Worm (Caenorhabditis elegans) whole organism, late embryonic: ENCODE measurements around the gene irg-3.

Experiments used
- C08G9.2 ChIP-seq: sonication (generic microtip); optimal IDR thresholded peaks from 2 replicates; lab custom pipeline; 2016; ENCODE audit warnings: mild to moderate bottlenecking, missing genetic modification characterization, moderate library complexity, missing compliant biosample characterization
- C38D4.7 ChIP-seq: fragments of 200-800 bp; sonication (Bioruptor generic); optimal IDR thresholded peaks from 2 replicates; lab custom pipeline; 2018; ENCODE audit warnings: mild to moderate bottlenecking, missing genetic modification characterization, moderate library complexity, missing compliant biosample characterization
- K02D7.2 ChIP-seq: sonication (generic microtip); optimal IDR thresholded peaks from 2 replicates; lab custom pipeline; 2017; ENCODE audit warnings: mild to moderate bottlenecking, missing genetic modification characterization, missing compliant biosample characterization
- K09A11.1 ChIP-seq: sonication (generic microtip); optimal IDR thresholded peaks from 2 replicates; lab custom pipeline; 2017; ENCODE audit warnings: antibody characterized with exemption, mild to moderate bottlenecking, missing genetic modification characterization, missing compliant biosample characterization; ENCODE audit not compliant: insufficient read depth
- T23F11.4 ChIP-seq: fragments of 200-800 bp; sonication (Bioruptor generic); optimal IDR thresholded peaks from 2 replicates; lab custom pipeline; 2018; ENCODE audit warnings: mild to moderate bottlenecking, missing genetic modification characterization, missing compliant biosample characterization
- ahr-1 ChIP-seq: sonication (generic microtip); optimal IDR thresholded peaks from 2 replicates; lab custom pipeline; 2016; ENCODE audit warnings: missing genetic modification characterization, missing compliant biosample characterization
- ama-1 ChIP-seq: fragments of 150-350 bp; optimal IDR thresholded peaks from 2 replicates; lab custom pipeline; 2014
- ceh-14 ChIP-seq: sonication (generic microtip); optimal IDR thresholded peaks from 2 replicates; lab custom pipeline; 2016; ENCODE audit warnings: missing genotype, missing genetic modification characterization, missing compliant biosample characterization
- ceh-18 ChIP-seq: sonication (generic microtip); optimal IDR thresholded peaks from 2 replicates; lab custom pipeline; 2016; ENCODE audit warnings: missing genetic modification characterization, missing compliant biosample characterization
- ceh-19 ChIP-seq: fragments of 200-800 bp; sonication (Bioruptor generic); optimal IDR thresholded peaks from 2 replicates; lab custom pipeline; 2018; ENCODE audit warnings: mild to moderate bottlenecking, missing genetic modification characterization, missing compliant biosample characterization
- ceh-24 ChIP-seq: sonication (generic microtip); optimal IDR thresholded peaks from 2 replicates; lab custom pipeline; 2016; ENCODE audit warnings: mild to moderate bottlenecking, missing genetic modification characterization, missing compliant biosample characterization
- ceh-30 ChIP-seq: fragments of 150-350 bp; optimal IDR thresholded peaks from 2 replicates; lab custom pipeline; 2014; ENCODE audit warnings: missing biosample characterization, missing genetic modification characterization
- ceh-31 ChIP-seq: sonication (generic microtip); optimal IDR thresholded peaks from 2 replicates; lab custom pipeline; 2016; ENCODE audit warnings: missing genetic modification characterization, missing compliant biosample characterization
- ceh-34 ChIP-seq: sonication (generic microtip); optimal IDR thresholded peaks from 2 replicates; lab custom pipeline; 2016; ENCODE audit warnings: mild to moderate bottlenecking, missing genetic modification characterization, missing compliant biosample characterization
- ceh-48 ChIP-seq: sonication (generic microtip); optimal IDR thresholded peaks from 2 replicates; lab custom pipeline; 2016; ENCODE audit warnings: missing genetic modification characterization, inconsistent platforms, missing compliant biosample characterization
- ceh-6 ChIP-seq: fragments of 200-800 bp; sonication (Bioruptor generic); optimal IDR thresholded peaks from 2 replicates; lab custom pipeline; 2018; ENCODE audit warnings: mild to moderate bottlenecking, missing genetic modification characterization, missing compliant biosample characterization
- ceh-9 ChIP-seq: sonication (generic microtip); optimal IDR thresholded peaks from 2 replicates; lab custom pipeline; 2016; ENCODE audit warnings: mild to moderate bottlenecking, missing genetic modification characterization, inconsistent platforms, missing compliant biosample characterization
- dmd-4 ChIP-seq: sonication (generic microtip); optimal IDR thresholded peaks from 2 replicates; lab custom pipeline; 2016; ENCODE audit warnings: borderline replicate concordance, missing genetic modification characterization, missing compliant biosample characterization
- dve-1 ChIP-seq: sonication (generic microtip); optimal IDR thresholded peaks from 2 replicates; lab custom pipeline; 2017; ENCODE audit warnings: antibody characterized with exemption, mild to moderate bottlenecking, missing genetic modification characterization, missing compliant biosample characterization
- elt-4 ChIP-seq: sonication (generic microtip); optimal IDR thresholded peaks from 2 replicates; lab custom pipeline; 2016; ENCODE audit warnings: missing genetic modification characterization, missing compliant biosample characterization
- eyg-1 ChIP-seq: sonication (generic microtip); optimal IDR thresholded peaks from 2 replicates; lab custom pipeline; 2016; ENCODE audit warnings: missing genotype, missing genetic modification characterization, missing compliant biosample characterization
- fkh-10 ChIP-seq: fragments of 150-350 bp; optimal IDR thresholded peaks from 2 replicates; lab custom pipeline; 2014; ENCODE audit warnings: missing biosample characterization, missing genetic modification reagents, missing genetic modification characterization
- gmeb-2 ChIP-seq: sonication (generic microtip); optimal IDR thresholded peaks from 2 replicates; lab custom pipeline; 2016; ENCODE audit warnings: missing genetic modification characterization, inconsistent platforms, missing compliant biosample characterization
- hlh-30 ChIP-seq: sonication (generic microtip); optimal IDR thresholded peaks from 2 replicates; lab custom pipeline; 2017; ENCODE audit warnings: antibody characterized with exemption, missing genetic modification characterization, missing compliant biosample characterization; ENCODE audit not compliant: insufficient read depth
- hlh-8 ChIP-seq: sonication (generic microtip); optimal IDR thresholded peaks from 2 replicates; lab custom pipeline; 2016; ENCODE audit warnings: missing genotype, missing genetic modification characterization, missing compliant biosample characterization
- lim-6 ChIP-seq: sonication (generic microtip); optimal IDR thresholded peaks from 2 replicates; lab custom pipeline; 2016; ENCODE audit warnings: missing genetic modification characterization, missing compliant biosample characterization
- lin-11 ChIP-seq: fragments of 200-800 bp; sonication (Bioruptor generic); optimal IDR thresholded peaks from 2 replicates; lab custom pipeline; 2018; ENCODE audit warnings: mild to moderate bottlenecking, missing genetic modification characterization, missing compliant biosample characterization
- madf-2 ChIP-seq: sonication (generic microtip); optimal IDR thresholded peaks from 2 replicates; lab custom pipeline; 2017; ENCODE audit warnings: missing genetic modification characterization, missing compliant biosample characterization
- mec-3 ChIP-seq: sonication (generic microtip); optimal IDR thresholded peaks from 2 replicates; lab custom pipeline; 2016; ENCODE audit warnings: borderline replicate concordance, missing genetic modification characterization, missing compliant biosample characterization
- nfya-1 ChIP-seq: sonication (generic microtip); optimal IDR thresholded peaks from 2 replicates; lab custom pipeline; 2017; ENCODE audit warnings: missing genetic modification characterization, mild to moderate bottlenecking, missing compliant biosample characterization, antibody characterized with exemption, moderate library complexity
- nhr-11 ChIP-seq: fragments of 150-350 bp; optimal IDR thresholded peaks from 2 replicates; lab custom pipeline; 2014; ENCODE audit warnings: missing biosample characterization, missing genetic modification characterization
- npax-4 ChIP-seq: sonication (generic microtip); optimal IDR thresholded peaks from 2 replicates; lab custom pipeline; 2016; ENCODE audit warnings: missing genetic modification characterization, missing compliant biosample characterization
- odd-2 ChIP-seq: sonication (generic microtip); optimal IDR thresholded peaks from 2 replicates; lab custom pipeline; 2017; ENCODE audit warnings: antibody characterized with exemption, mild to moderate bottlenecking, missing genetic modification characterization, missing compliant biosample characterization
- pag-3 ChIP-seq: sonication (generic microtip); optimal IDR thresholded peaks from 2 replicates; lab custom pipeline; 2016; ENCODE audit warnings: missing compliant biosample characterization, missing genetic modification characterization, borderline replicate concordance
- pat-9 ChIP-seq: fragments of 200-800 bp; sonication (Bioruptor generic); optimal IDR thresholded peaks from 2 replicates; lab custom pipeline; 2018; ENCODE audit warnings: mild to moderate bottlenecking, missing genetic modification characterization, moderate library complexity, missing compliant biosample characterization
- pax-1 ChIP-seq: fragments of 150-350 bp; optimal IDR thresholded peaks from 2 replicates; lab custom pipeline; 2014; ENCODE audit warnings: missing biosample characterization, missing genetic modification characterization
- pha-2 ChIP-seq: sonication (generic microtip); optimal IDR thresholded peaks from 2 replicates; lab custom pipeline; 2017; ENCODE audit warnings: mild to moderate bottlenecking, missing genetic modification characterization, missing compliant biosample characterization
- pqm-1 ChIP-seq: sonication (generic microtip); optimal IDR thresholded peaks from 2 replicates; lab custom pipeline; 2016; ENCODE audit warnings: missing genetic modification characterization, missing compliant biosample characterization
- ref-2 ChIP-seq: sonication (generic microtip); optimal IDR thresholded peaks from 2 replicates; lab custom pipeline; 2016; ENCODE audit warnings: missing genetic modification characterization, missing compliant biosample characterization
- rnt-1 ChIP-seq: sonication (generic microtip); optimal IDR thresholded peaks from 2 replicates; lab custom pipeline; 2016; ENCODE audit warnings: missing genetic modification characterization, missing compliant biosample characterization
- sdc-2 ChIP-seq: sonication (generic microtip); optimal IDR thresholded peaks from 2 replicates; lab custom pipeline; 2016; ENCODE audit warnings: missing genotype, missing genetic modification characterization, missing compliant biosample characterization
- sox-2 ChIP-seq: fragments of 200-800 bp; sonication (Bioruptor generic); IDR thresholded peaks from 2 replicates; pipeline ENCODE4 v1.3.6; 2022; ENCODE audit warnings: missing genetic modification reagents, missing genetic modification characterization, missing compliant biosample characterization
- tbx-2 ChIP-seq: sonication (generic microtip); optimal IDR thresholded peaks from 2 replicates; lab custom pipeline; 2016; ENCODE audit warnings: missing genetic modification characterization, missing compliant biosample characterization
- ttx-3 ChIP-seq: sonication (generic microtip); optimal IDR thresholded peaks from 2 replicates; lab custom pipeline; 2016; ENCODE audit warnings: missing genetic modification reagents, missing genetic modification characterization, missing compliant biosample characterization
- unc-3 ChIP-seq, 2 experiments: fragments of 200-800 bp in 1 of 2; sonication (Bioruptor generic) in 1 of 2; sonication (generic microtip) in 1 of 2; conservative IDR thresholded peaks in 1 of 2; optimal IDR thresholded peaks in 1 of 2; 2 replicates each; pipeline versions ENCODE4 v1.3.6 to Lab custom; 2016 to 2022; ENCODE audit warnings: missing compliant biosample characterization in 2 of 2, missing genetic modification characterization in 2 of 2, missing genetic modification reagents in 1 of 2
- unc-42 ChIP-seq: sonication (generic microtip); optimal IDR thresholded peaks from 2 replicates; lab custom pipeline; 2016; ENCODE audit warnings: missing genotype, missing genetic modification characterization, missing compliant biosample characterization
- unc-55 ChIP-seq: sonication (generic microtip); optimal IDR thresholded peaks from 2 replicates; lab custom pipeline; 2017; ENCODE audit warnings: missing biosample characterization, missing genetic modification reagents, missing genetic modification characterization
- unc-86 ChIP-seq: sonication (generic microtip); optimal IDR thresholded peaks from 2 replicates; lab custom pipeline; 2016; ENCODE audit warnings: missing genetic modification characterization, missing compliant biosample characterization
- zip-5 ChIP-seq: sonication (generic microtip); optimal IDR thresholded peaks from 2 replicates; lab custom pipeline; 2016; ENCODE audit warnings: missing genetic modification characterization, missing compliant biosample characterization
- ztf-16 ChIP-seq: sonication (generic microtip); optimal IDR thresholded peaks from 2 replicates; lab custom pipeline; 2017; ENCODE audit warnings: missing genetic modification characterization, missing compliant biosample characterization

Gene irg-3

DNA sequence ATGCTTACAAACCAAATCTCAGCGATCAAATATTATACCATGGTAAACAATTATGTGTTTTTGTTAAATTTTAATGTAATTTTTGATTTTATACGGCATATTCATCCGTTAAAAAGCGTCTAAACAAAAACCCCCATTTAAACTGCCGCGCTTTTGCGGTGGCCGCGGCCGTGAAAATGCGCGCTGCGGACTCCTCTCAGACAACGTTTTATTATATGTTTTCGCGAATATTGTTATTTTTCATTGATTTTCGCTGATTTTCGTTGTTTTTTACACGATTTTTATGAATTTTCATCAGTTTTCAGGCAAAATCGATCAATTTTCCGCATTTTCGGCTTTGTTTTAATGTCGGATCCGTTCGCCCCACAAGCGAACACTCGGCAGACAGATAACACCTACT, 46.2 kb downstream of the irg-3 start, which contains the start of gene W02H5.19 (continued):
- TF ChIP-seq ceh-18 (peak; percentile 40), ceh-19 (no peak), hlh-8 (tag; lab: Kevin White, UChicago) (peak; percentile 87), ceh-9 (no peak), gmeb-2 (tag; lab: Kevin White, UChicago) (no peak), eyg-1 (tag; lab: Kevin White, UChicago) (peak; percentile 58), pqm-1 (tag; lab: Kevin White, UChicago) (no peak), lin-11 (tag; lab: Kevin White, UChicago) (no peak), sdc-2 (tag; lab: Kevin White, UChicago) (peak; percentile 13), nfya-1 (tag; lab: Kevin White, UChicago) (peak; percentile 29), madf-2 (tag; lab: Kevin White, UChicago) (no peak), ceh-34 (tag; lab: Kevin White, UChicago) (peak; percentile 60), lim-6 (tag; lab: Kevin White, UChicago) (peak; percentile 80), ttx-3 (peak; percentile 4), ceh-14 (tag; lab: Kevin White, UChicago) (peak; percentile 67), unc-3 (GFP tag; conservative IDR thresholded peaks at IDR 0.05; lab: Robert Waterston, UW) (no peak), unc-3 (tag; optimal IDR thresholded peaks at IDR 0.05; lab: Kevin White, UChicago) (no peak), C08G9.2 (tag; lab: Kevin White, UChicago) (peak; percentile 96), ahr-1 (tag; lab: Kevin White, UChicago) (peak; percentile 41), hlh-30 (tag; lab: Kevin White, UChicago) (no peak), unc-55 (GFP tag; lab: Kevin White, UChicago) (no peak), pax-1 (no peak), dmd-4 (tag; lab: Kevin White, UChicago) (peak; percentile 20), odd-2 (tag; lab: Kevin White, UChicago) (no peak), nhr-11 (tag; lab: Kevin White, UChicago) (no peak), rnt-1 (tag; lab: Kevin White, UChicago) (peak; percentile 84), C38D4.7 (no peak), pat-9 (no peak), fkh-10 (GFP tag; lab: Kevin White, UChicago) (no peak), ztf-16 (tag; lab: Kevin White, UChicago) (no peak), zip-5 (tag; lab: Kevin White, UChicago) (peak; percentile 84), ama-1 (lab: Kevin White, UChicago) (no peak), ceh-6 (GFP tag; lab: Kevin White, UChicago) (no peak), dve-1 (tag; lab: Kevin White, UChicago) (no peak), mec-3 (peak; percentile 86), ceh-31 (tag; lab: Kevin White, UChicago) (peak; percentile 97), sox-2 (GFP tag; lab: Robert Waterston, UW) (no peak), tbx-2 (tag; lab: Kevin White, UChicago) (peak; percentile 87), ceh-30 (tag; lab: Kevin White, UChicago) (no peak), K02D7.2 (tag; lab: Kevin White, UChicago) (no peak), T23F11.4 (GFP tag; lab: Kevin White, UChicago) (no peak), elt-4 (tag; lab: Kevin White, UChicago) (no peak), pha-2 (tag; lab: Kevin White, UChicago) (peak; percentile 16), unc-86 (tag; lab: Kevin White, UChicago) (no peak), ceh-24 (tag; lab: Kevin White, UChicago) (no peak), K09A11.1 (tag; lab: Kevin White, UChicago) (no peak), ceh-48 (tag; lab: Kevin White, UChicago) (no peak), pag-3 (tag; lab: Kevin White, UChicago) (no peak), ref-2 (peak; percentile 42), npax-4 (tag; lab: Kevin White, UChicago) (no peak), unc-42 (tag; lab: Kevin White, UChicago) (peak; percentile 46)
